Fruit fly (Drosophila melanogaster) whole organism, prepupa: ENCODE results near the gene PGRP-SB2.

ENCODE experiments used
- Blimp-1 ChIP-seq: fragments of 200-800 bp; sonication (Bioruptor generic); optimal IDR thresholded peaks from 3 replicates; lab custom pipeline; 2017; ENCODE audit warnings: missing biosample characterization, missing genetic modification characterization, mild to moderate bottlenecking, moderate library complexity, missing genetic modification reagents
- CG10631 ChIP-seq: fragments of 200-800 bp; sonication (Bioruptor generic); optimal IDR thresholded peaks from 2 replicates; lab custom pipeline; 2016; ENCODE audit warnings: missing biosample characterization, missing genetic modification characterization
- CG11762 ChIP-seq: fragments of 200-800 bp; sonication (Bioruptor generic); optimal IDR thresholded peaks from 3 replicates; lab custom pipeline; 2016; ENCODE audit warnings: missing biosample characterization, missing genetic modification characterization; ENCODE audit not compliant: insufficient read depth
- CG11902 ChIP-seq: fragments of 200-800 bp; sonication (Bioruptor generic); optimal IDR thresholded peaks from 3 replicates; lab custom pipeline; 2016; ENCODE audit warnings: missing biosample characterization, missing genetic modification characterization
- CG15336 ChIP-seq: fragments of 200-800 bp; sonication (Bioruptor generic); IDR thresholded peaks from 2 replicates; pipeline ENCODE4 v1.3.6; 2022; ENCODE audit warnings: missing biosample characterization, missing genetic modification characterization
- CG1621 ChIP-seq: fragments of 200-800 bp; sonication (Bioruptor generic); optimal IDR thresholded peaks from 3 replicates; lab custom pipeline; 2018; ENCODE audit warnings: missing biosample characterization, mild to moderate bottlenecking, missing genetic modification characterization
- CG16779 ChIP-seq: fragments of 200-800 bp; sonication (Bioruptor generic); optimal IDR thresholded peaks from 3 replicates; lab custom pipeline; 2017; ENCODE audit warnings: missing biosample characterization, mild to moderate bottlenecking, missing genetic modification characterization
- CG31627 ChIP-seq: fragments of 200-800 bp; sonication (Bioruptor generic); optimal IDR thresholded peaks from 3 replicates; lab custom pipeline; 2016; ENCODE audit warnings: missing biosample characterization, missing genetic modification characterization
- CG32006 ChIP-seq: fragments of 200-800 bp; sonication (Bioruptor generic); optimal IDR thresholded peaks from 3 replicates; lab custom pipeline; 2017; ENCODE audit warnings: missing biosample characterization, mild to moderate bottlenecking, missing genetic modification characterization
- CG3919 ChIP-seq: fragments of 200-800 bp; sonication (Bioruptor generic); optimal IDR thresholded peaks from 3 replicates; lab custom pipeline; 2016; ENCODE audit warnings: missing biosample characterization, missing genetic modification characterization
- CG4318 ChIP-seq: fragments of 200-800 bp; sonication (Bioruptor generic); optimal IDR thresholded peaks from 3 replicates; lab custom pipeline; 2017; ENCODE audit warnings: missing biosample characterization, mild to moderate bottlenecking, missing genetic modification characterization
- CG6163 ChIP-seq: fragments of 200-800 bp; sonication (Bioruptor generic); IDR thresholded peaks from 3 replicates; pipeline ENCODE4 v1.3.6; 2022; ENCODE audit warnings: missing biosample characterization, missing genetic modification characterization
- CG6808 ChIP-seq: fragments of 200-800 bp; sonication (Bioruptor generic); optimal IDR thresholded peaks from 3 replicates; lab custom pipeline; 2017; ENCODE audit warnings: missing biosample characterization, missing genetic modification characterization, mild to moderate bottlenecking, moderate library complexity, missing genetic modification reagents
- CG6854 ChIP-seq: fragments of 200-800 bp; sonication (Bioruptor generic); optimal IDR thresholded peaks from 2 replicates; lab custom pipeline; 2017; ENCODE audit warnings: missing biosample characterization, mild to moderate bottlenecking, missing genetic modification characterization
- CG7368 ChIP-seq: fragments of 200-800 bp; sonication (Bioruptor generic); optimal IDR thresholded peaks from 3 replicates; lab custom pipeline; 2016; ENCODE audit warnings: missing biosample characterization, missing genetic modification characterization
- CG8632 ChIP-seq: fragments of 200-800 bp; sonication (Bioruptor generic); optimal IDR thresholded peaks from 3 replicates; lab custom pipeline; 2016; ENCODE audit warnings: missing biosample characterization, missing genetic modification characterization
- Eip75B ChIP-seq: fragments of 200-800 bp; sonication (Bioruptor generic); optimal IDR thresholded peaks from 3 replicates; lab custom pipeline; 2016; ENCODE audit warnings: missing biosample characterization, missing genetic modification characterization
- Eip93F ChIP-seq: fragments of 200-800 bp; sonication (Bioruptor generic); optimal IDR thresholded peaks from 2 replicates; lab custom pipeline; 2016; ENCODE audit warnings: missing biosample characterization, mild to moderate bottlenecking, missing genetic modification characterization
- Ets21C ChIP-seq: fragments of 200-800 bp; sonication (Bioruptor generic); optimal IDR thresholded peaks from 3 replicates; lab custom pipeline; 2016; ENCODE audit warnings: missing biosample characterization, missing genetic modification characterization
- Gug ChIP-seq: fragments of 200-800 bp; sonication (Bioruptor generic); IDR thresholded peaks from 2 replicates; pipeline ENCODE4 v1.3.6; 2022; ENCODE audit warnings: missing biosample characterization, missing genetic modification characterization
- Hr39 ChIP-seq: fragments of 200-800 bp; sonication (Bioruptor generic); optimal IDR thresholded peaks from 2 replicates; lab custom pipeline; 2016; ENCODE audit warnings: missing biosample characterization, missing genetic modification characterization
- Lpt ChIP-seq: fragments of 200-800 bp; sonication (Bioruptor generic); optimal IDR thresholded peaks from 3 replicates; lab custom pipeline; 2016; ENCODE audit warnings: missing biosample characterization, missing genetic modification characterization
- Met ChIP-seq: fragments of 200-800 bp; sonication (Bioruptor generic); optimal IDR thresholded peaks from 3 replicates; lab custom pipeline; 2016; ENCODE audit warnings: missing biosample characterization, missing genetic modification characterization
- OdsH ChIP-seq: fragments of 200-800 bp; sonication (Bioruptor generic); optimal IDR thresholded peaks from 3 replicates; lab custom pipeline; 2016; ENCODE audit warnings: missing biosample characterization, missing genetic modification characterization
- Smox ChIP-seq: fragments of 200-800 bp; sonication (Bioruptor generic); optimal IDR thresholded peaks from 3 replicates; lab custom pipeline; 2016; ENCODE audit warnings: missing biosample characterization, missing genetic modification characterization
- Sox14 ChIP-seq: fragments of 200-800 bp; sonication (Bioruptor generic); optimal IDR thresholded peaks from 3 replicates; lab custom pipeline; 2016; ENCODE audit warnings: missing biosample characterization, missing genetic modification characterization
- achi ChIP-seq: fragments of 200-800 bp; sonication (Bioruptor generic); optimal IDR thresholded peaks from 3 replicates; lab custom pipeline; 2016; ENCODE audit warnings: missing biosample characterization, missing genetic modification characterization
- acj6 ChIP-seq: fragments of 200-800 bp; sonication (Bioruptor generic); optimal IDR thresholded peaks from 3 replicates; lab custom pipeline; 2016; ENCODE audit warnings: missing biosample characterization, missing genetic modification characterization
- dsx ChIP-seq: fragments of 200-800 bp; optimal IDR thresholded peaks from 3 replicates; lab custom pipeline; 2019; ENCODE audit warnings: missing biosample characterization, mild to moderate bottlenecking, missing genetic modification characterization, moderate library complexity; ENCODE audit not compliant: poor library complexity, severe bottlenecking
- eg ChIP-seq: fragments of 200-800 bp; sonication (Bioruptor generic); IDR thresholded peaks from 3 replicates; pipeline ENCODE4 v1.3.6; 2022; ENCODE audit warnings: missing biosample characterization, missing genetic modification characterization
- esn ChIP-seq: fragments of 200-800 bp; sonication (Bioruptor generic); optimal IDR thresholded peaks from 2 replicates; lab custom pipeline; 2016; ENCODE audit warnings: missing biosample characterization, mild to moderate bottlenecking, missing genetic modification characterization, moderate library complexity
- fd59A ChIP-seq: fragments of 200-800 bp; sonication (Bioruptor generic); optimal IDR thresholded peaks from 2 replicates; lab custom pipeline; 2017; ENCODE audit warnings: missing biosample characterization, mild to moderate bottlenecking, missing genetic modification characterization, missing genetic modification reagents
- fd85E ChIP-seq: fragments of 200-800 bp; sonication (Bioruptor generic); optimal IDR thresholded peaks from 3 replicates; lab custom pipeline; 2016; ENCODE audit warnings: missing biosample characterization, missing genetic modification characterization
- fkh ChIP-seq: fragments of 200-800 bp; sonication (Bioruptor generic); optimal IDR thresholded peaks from 3 replicates; lab custom pipeline; 2017; ENCODE audit warnings: missing biosample characterization, mild to moderate bottlenecking, missing genetic modification characterization, moderate library complexity
- lz ChIP-seq: fragments of 200-800 bp; sonication (Bioruptor generic); optimal IDR thresholded peaks from 3 replicates; lab custom pipeline; 2016; ENCODE audit warnings: missing biosample characterization, missing genetic modification characterization
- net ChIP-seq: fragments of 200-800 bp; sonication (Bioruptor generic); optimal IDR thresholded peaks from 3 replicates; lab custom pipeline; 2016; ENCODE audit warnings: missing biosample characterization, missing genetic modification characterization
- spab ChIP-seq: fragments of 200-800 bp; sonication (Bioruptor generic); optimal IDR thresholded peaks from 2 replicates; lab custom pipeline; 2017; ENCODE audit warnings: missing biosample characterization, mild to moderate bottlenecking, missing genetic modification characterization, missing genetic modification reagents
- ss ChIP-seq, 2 experiments: fragments of 200-800 bp; sonication (Bioruptor generic); optimal IDR thresholded peaks; 2 replicates in 1 of 2; 3 replicates in 1 of 2; lab custom pipeline; 2017 to 2018; ENCODE audit warnings: mild to moderate bottlenecking in 2 of 2, missing biosample characterization in 2 of 2, missing genetic modification characterization in 2 of 2, moderate library complexity in 1 of 2
- svp ChIP-seq: fragments of 200-800 bp; sonication (Bioruptor generic); peaks from one replicate; lab custom pipeline; 2016; ENCODE audit warnings: missing biosample characterization, missing genetic modification characterization

The PGRP-SB2 gene

DNA sequence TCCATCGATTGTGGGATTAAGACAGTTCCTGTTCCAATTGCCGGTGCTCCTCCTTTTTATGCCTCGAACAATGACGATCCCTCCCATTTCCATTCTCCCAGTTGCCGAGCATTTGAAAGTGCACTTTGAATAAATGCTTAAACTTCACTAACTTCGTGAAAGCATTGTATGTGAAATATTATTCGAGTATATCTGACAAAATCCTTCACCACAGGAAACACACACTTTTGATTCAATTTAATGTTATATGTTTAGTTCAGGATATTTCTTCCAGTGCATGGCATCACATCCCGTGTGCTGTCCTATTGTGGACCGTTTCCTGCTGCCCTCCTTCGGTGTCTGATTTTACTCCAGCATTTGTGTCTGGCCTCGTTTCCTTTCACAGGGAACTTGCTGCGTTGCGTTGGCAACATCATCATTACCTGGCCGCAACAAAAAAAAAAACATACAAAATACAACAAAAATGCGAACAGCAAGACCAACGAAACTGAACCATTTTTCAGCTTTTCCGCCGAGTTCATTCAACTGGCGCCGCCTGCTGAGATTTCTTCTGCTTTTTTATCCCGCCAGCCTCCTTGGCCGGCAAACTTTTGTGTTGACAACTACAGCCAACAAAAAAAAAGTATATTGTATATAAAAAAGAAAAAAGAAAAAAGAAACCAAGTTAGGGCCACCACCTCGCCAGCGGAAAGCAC, 26.2 kb downstream of the PGRP-SB2 start (continued):
- peak; percentile 57 for TF ChIP-seq net (GFP tag; lab: Kevin White, UChicago)
- peak; percentile 62 for TF ChIP-seq CG6808 (GFP tag; lab: Kevin White, UChicago)
- no peak for TF ChIP-seq Eip93F
- TF ChIP-seq CG7368, result peak; percentile 68
- TF ChIP-seq Lpt (GFP tag; lab: Kevin White, UChicago), result peak; percentile 77
- TF ChIP-seq CG6854 (GFP tag; lab: Kevin White, UChicago), result no peak
- peak; percentile 50 for TF ChIP-seq CG4318 (GFP tag; lab: Kevin White, UChicago)
- TF ChIP-seq CG6163, result peak; percentile 92
- TF ChIP-seq CG16779 (tag; lab: Kevin White, UChicago), result peak; percentile 67
- peak; percentile 81 for TF ChIP-seq CG10631 (GFP tag; lab: Kevin White, UChicago)
- TF ChIP-seq CG31627 (GFP tag; lab: Kevin White, UChicago), result peak; percentile 38
- peak; percentile 81 for TF ChIP-seq eg (GFP tag; lab: Robert Waterston, UW)
- TF ChIP-seq CG11762 (GFP tag; lab: Kevin White, UChicago), result peak; percentile 63
- peak; percentile 18 for TF ChIP-seq Smox (GFP tag; lab: Kevin White, UChicago)
- peak; percentile 27 for TF ChIP-seq dsx (GFP tag; lab: Kevin White, UChicago)
- peak; percentile 2 for TF ChIP-seq Ets21C (GFP tag; lab: Kevin White, UChicago)
- TF ChIP-seq fkh (GFP tag; lab: Kevin White, UChicago), result no peak
- peak; percentile 35; the same call in 1 of the 2 replicates for TF ChIP-seq Gug (GFP tag; lab: Robert Waterston, UW)
- TF ChIP-seq Met (GFP tag; lab: Kevin White, UChicago), result peak; percentile 35
- TF ChIP-seq svp (GFP tag; lab: Kevin White, UChicago), result peak; percentile 78
- TF ChIP-seq Eip75B (GFP tag; lab: Kevin White, UChicago), result peak; percentile 77
- TF ChIP-seq lz, result peak; percentile 34
- TF ChIP-seq fd85E (GFP tag; lab: Kevin White, UChicago), result no peak
- TF ChIP-seq CG15336, result peak; percentile 82
- TF ChIP-seq esn (GFP tag; lab: Kevin White, UChicago), result peak; percentile 36
- peak; percentile 71 for TF ChIP-seq acj6 (GFP tag; lab: Kevin White, UChicago)
- peak; percentile 57 for TF ChIP-seq fd59A (GFP tag; lab: Kevin White, UChicago)
- peak; percentile 60 for TF ChIP-seq CG1621 (tag; lab: Kevin White, UChicago)
- peak; percentile 20 for TF ChIP-seq Hr39 (GFP tag; lab: Kevin White, UChicago)
- TF ChIP-seq CG11902, result peak; percentile 27
- peak; percentile 84 for TF ChIP-seq CG3919 (GFP tag; lab: Kevin White, UChicago)
- peak; percentile 79 for TF ChIP-seq Sox14 (GFP tag; lab: Kevin White, UChicago)
- TF ChIP-seq achi (GFP tag; lab: Kevin White, UChicago), result peak; percentile 76
- TF ChIP-seq spab (GFP tag; lab: Kevin White, UChicago), result peak; percentile 66
- TF ChIP-seq CG8632 (GFP tag; lab: Kevin White, UChicago), result peak; percentile 43
- peak; percentile 75 for TF ChIP-seq CG32006

dm6 chr3L:16755189-16755588, 28.8 kb downstream of the PGRP-SB2 start, which contains the start of gene CG42852:
CG42852 (plus strand) TSS chr3L:16755489.
- no peak for TF ChIP-seq CG15336
- TF ChIP-seq svp (GFP tag; lab: Kevin White, UChicago), result no peak
- TF ChIP-seq Blimp-1, result no peak
- TF ChIP-seq CG16779 (tag; lab: Kevin White, UChicago), result no peak
- no peak for TF ChIP-seq ss (GFP tag; optimal IDR thresholded peaks at IDR 0.05; lab: Kevin White, UChicago)
- TF ChIP-seq Gug (GFP tag; lab: Robert Waterston, UW), result no peak
- TF ChIP-seq CG6163, result no peak
- no peak for TF ChIP-seq OdsH
